Worm (Caenorhabditis elegans): ENCODE data around the gene T03F7.7.
A peak's percentile ranks its signal among the peaks of the same experiment; 100 is the strongest.

The T03F7.7 gene

DNA sequence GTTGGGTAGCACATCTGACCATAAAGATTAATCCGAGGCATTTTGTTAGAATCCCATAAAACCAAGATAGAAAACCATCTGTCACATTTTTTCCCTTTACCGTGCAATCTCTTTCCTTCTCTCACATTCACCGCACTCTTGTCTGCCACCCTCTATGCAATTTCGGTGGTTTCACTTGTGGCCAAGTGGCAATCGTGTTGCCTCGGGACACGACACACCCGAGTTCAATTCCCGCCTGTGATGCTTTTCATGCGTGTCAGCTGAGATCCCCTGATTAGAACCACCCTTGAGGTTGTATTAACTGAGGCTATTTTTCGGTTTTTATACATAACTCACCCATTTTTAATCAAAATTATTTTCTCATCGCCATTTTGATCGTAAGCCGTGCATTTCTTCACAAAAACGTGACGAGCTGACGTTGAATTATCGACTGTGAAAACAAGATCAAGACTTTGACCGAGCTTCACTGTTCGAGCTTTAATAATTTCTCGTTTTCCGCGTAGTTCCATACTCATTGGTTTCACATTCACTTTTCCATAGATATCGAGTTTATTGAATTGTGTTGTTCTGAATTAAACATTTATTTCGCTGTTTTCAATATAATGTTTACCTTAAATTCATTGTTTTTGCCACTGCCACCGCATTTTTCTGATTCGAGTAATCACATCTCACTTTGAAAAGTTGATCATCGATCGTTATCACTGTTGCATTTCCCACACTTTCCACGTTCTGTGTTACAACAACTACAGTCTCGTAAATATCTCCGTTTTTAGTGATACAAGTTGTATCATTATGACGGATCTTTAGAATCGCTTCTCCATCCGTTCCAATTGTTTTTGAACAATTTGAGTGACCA lies 3.0 kb downstream of the T03F7.7 start (continued):
- TF ChIP-seq nhr-43 (tag; optimal IDR thresholded peaks at IDR 0.05; ENCODE audit: poor library complexity, severe bottlenecking) (peak; percentile 83), daf-12 (tag; optimal IDR thresholded peaks at IDR 0.05) (no peak), ztf-11 (tag; optimal IDR thresholded peaks at IDR 0.05) (peak; percentile 52), nhr-77 (tag; optimal IDR thresholded peaks at IDR 0.05) (no peak), ama-1 (optimal IDR thresholded peaks at IDR 0.05) (no peak), jun-1 (tag; optimal IDR thresholded peaks at IDR 0.05) (peak; percentile 55), egl-27 (tag; optimal IDR thresholded peaks at IDR 0.05) (peak; percentile 55), elt-2 (tag; optimal IDR thresholded peaks at IDR 0.05) (peak; percentile 77), ceh-16 (tag; optimal IDR thresholded peaks at IDR 0.05) (no peak), eor-1 (tag; optimal IDR thresholded peaks at IDR 0.05) (no peak), fkh-2 (tag; optimal IDR thresholded peaks at IDR 0.05) (no peak), ceh-9 (tag; optimal IDR thresholded peaks at IDR 0.05) (no peak), nhr-11 (tag; optimal IDR thresholded peaks at IDR 0.05) (no peak), lsy-12 (tag; optimal IDR thresholded peaks at IDR 0.05) (peak; percentile 80), ceh-82 (tag; optimal IDR thresholded peaks at IDR 0.05) (peak; percentile 95), ceh-28 (tag; optimal IDR thresholded peaks at IDR 0.05) (no peak), R02D3.7 (tag; optimal IDR thresholded peaks at IDR 0.05) (peak; percentile 36), fkh-10 (GFP tag; optimal IDR thresholded peaks at IDR 0.05) (no peak), mdl-1 (tag; optimal IDR thresholded peaks at IDR 0.05) (no peak)

DNA sequence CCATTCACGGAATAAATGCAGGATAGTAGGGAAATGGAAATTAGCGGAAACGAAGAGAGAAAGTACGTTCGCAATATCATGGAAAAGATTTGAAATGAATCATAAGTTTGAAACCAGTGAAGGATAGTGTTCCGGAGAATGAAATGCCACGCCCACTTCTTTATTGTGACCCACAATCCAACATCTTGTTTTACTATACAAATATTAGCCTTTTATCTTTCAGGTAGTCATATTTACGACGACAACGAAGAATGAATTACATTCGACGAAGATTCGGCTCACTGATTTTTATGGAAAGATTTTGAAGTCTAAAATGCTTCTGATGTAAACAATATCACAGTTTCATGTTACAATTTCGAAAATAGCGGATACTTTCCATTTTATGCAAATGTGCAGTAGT lies 5.6 kb downstream of the T03F7.7 start, which contains the start of gene cutl-18:
cutl-18 (minus strand) TSS at position 101 of the 400 bp plus-strand sequence.
- TF ChIP-seq eor-1 (tag; optimal IDR thresholded peaks at IDR 0.05) = no peak
- TF ChIP-seq egl-27 (tag; optimal IDR thresholded peaks at IDR 0.05) = no peak
- TF ChIP-seq pha-4 (tag; optimal IDR thresholded peaks at IDR 0.05) = no peak
- TF ChIP-seq ceh-16 (tag; optimal IDR thresholded peaks at IDR 0.05) = no peak
- no peak for TF ChIP-seq skn-1 (tag; optimal IDR thresholded peaks at IDR 0.05)
- no peak for TF ChIP-seq daf-12 (tag; optimal IDR thresholded peaks at IDR 0.05)
- TF ChIP-seq fkh-2 (tag; optimal IDR thresholded peaks at IDR 0.05) = no peak
- TF ChIP-seq nhr-28 (tag; optimal IDR thresholded peaks at IDR 0.05) = no peak
- TF ChIP-seq ceh-82 (tag; optimal IDR thresholded peaks at IDR 0.05) = no peak
- no peak for TF ChIP-seq fos-1 (tag; optimal IDR thresholded peaks at IDR 0.05)
- no peak for TF ChIP-seq sea-2 (GFP tag; optimal IDR thresholded peaks at IDR 0.05)
- no peak for TF ChIP-seq tbx-2 (tag; optimal IDR thresholded peaks at IDR 0.05)
- TF ChIP-seq ZK546.5 (tag; optimal IDR thresholded peaks at IDR 0.05) = no peak
- no peak for TF ChIP-seq elt-2 (tag; optimal IDR thresholded peaks at IDR 0.05)
- no peak for TF ChIP-seq egl-5 (tag; optimal IDR thresholded peaks at IDR 0.05)
- TF ChIP-seq elt-1 (tag; optimal IDR thresholded peaks at IDR 0.05) = no peak
- no peak for TF ChIP-seq unc-39 (tag; optimal IDR thresholded peaks at IDR 0.05)

DNA sequence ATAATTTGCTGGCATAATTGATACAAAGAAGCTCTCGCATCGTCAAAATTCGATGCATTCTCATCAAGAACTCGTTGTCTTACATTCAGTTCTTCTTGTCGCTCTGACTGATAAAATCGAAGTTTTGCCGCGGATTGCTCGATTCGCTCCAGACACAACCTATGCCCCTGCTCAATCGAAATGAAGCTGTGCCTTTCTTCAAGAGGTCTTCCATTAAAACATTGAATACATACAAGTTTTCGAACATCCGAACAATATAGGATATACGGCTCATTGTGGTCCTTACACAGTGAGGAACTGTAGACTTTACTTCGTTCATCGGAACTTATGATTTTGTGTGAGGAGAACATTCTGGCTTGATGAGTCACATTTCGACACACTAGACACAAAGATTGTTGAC lies 9.6 kb downstream of the T03F7.7 start:
- TF ChIP-seq nhr-76 (tag; optimal IDR thresholded peaks at IDR 0.05) (no peak), pha-4 (tag; optimal IDR thresholded peaks at IDR 0.05) (no peak), tbx-2 (tag; optimal IDR thresholded peaks at IDR 0.05) (no peak), nhr-43 (tag; optimal IDR thresholded peaks at IDR 0.05; ENCODE audit: poor library complexity, severe bottlenecking) (no peak), fkh-2 (tag; optimal IDR thresholded peaks at IDR 0.05) (no peak), nfya-1 (tag; optimal IDR thresholded peaks at IDR 0.05; ENCODE audit: insufficient read depth) (no peak), elt-1 (tag; optimal IDR thresholded peaks at IDR 0.05) (no peak)

DNA sequence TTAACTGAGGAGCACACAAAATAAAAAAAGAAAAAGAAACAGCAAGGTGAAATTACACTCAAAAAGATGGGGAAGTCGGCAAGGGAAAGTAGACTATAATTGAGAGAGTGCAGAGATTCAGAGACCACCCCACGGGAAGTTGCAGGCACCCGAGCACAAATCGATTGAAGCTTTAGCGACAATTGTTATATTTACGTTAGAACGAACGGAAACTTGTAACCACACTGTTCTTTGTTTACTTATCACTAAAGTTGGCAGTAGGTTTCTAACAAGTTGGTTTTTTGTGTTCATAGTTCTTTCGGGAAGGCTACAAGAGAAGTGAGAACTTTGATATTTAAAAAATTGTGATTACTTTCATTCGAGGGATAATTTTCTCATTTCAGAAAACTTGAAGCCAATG lies 10.5 kb downstream of the T03F7.7 start, which contains the start of gene F47G9.4:
F47G9.4 (minus strand) TSS at position 98 of the 400 bp plus-strand sequence.
- TF ChIP-seq pha-4 (tag; optimal IDR thresholded peaks at IDR 0.05) (peak; percentile 94), R02D3.7 (tag; optimal IDR thresholded peaks at IDR 0.05) (no peak), elt-2 (tag; optimal IDR thresholded peaks at IDR 0.05) (peak; percentile 8)

DNA sequence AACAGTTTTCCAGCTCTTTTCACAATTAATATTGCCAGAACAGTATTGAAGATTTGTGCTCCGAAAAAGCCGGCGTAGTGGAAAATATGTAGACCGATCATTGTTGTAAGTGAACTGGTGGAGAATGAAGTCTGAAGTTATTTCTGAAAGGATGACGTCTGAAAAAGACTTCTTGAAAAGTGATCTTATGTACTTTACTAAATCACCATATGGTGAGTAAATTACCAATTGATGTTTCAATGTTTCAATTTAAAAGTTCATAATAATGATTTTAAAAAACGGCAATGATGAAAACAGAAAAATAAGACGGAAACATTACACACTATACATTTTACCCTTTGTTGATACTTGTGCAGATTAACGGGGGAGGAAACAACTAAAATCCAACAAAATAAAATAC lies 12.5 kb downstream of the T03F7.7 start, which contains the start of gene str-141:
str-141 (minus strand) TSS at position 101 of the 400 bp plus-strand sequence.
- no peak for TF ChIP-seq lin-39 (tag; optimal IDR thresholded peaks at IDR 0.05)
